Worm (Caenorhabditis elegans): ENCODE results near the gene Y53F4B.25.

Gene Y53F4B.25

DNA sequence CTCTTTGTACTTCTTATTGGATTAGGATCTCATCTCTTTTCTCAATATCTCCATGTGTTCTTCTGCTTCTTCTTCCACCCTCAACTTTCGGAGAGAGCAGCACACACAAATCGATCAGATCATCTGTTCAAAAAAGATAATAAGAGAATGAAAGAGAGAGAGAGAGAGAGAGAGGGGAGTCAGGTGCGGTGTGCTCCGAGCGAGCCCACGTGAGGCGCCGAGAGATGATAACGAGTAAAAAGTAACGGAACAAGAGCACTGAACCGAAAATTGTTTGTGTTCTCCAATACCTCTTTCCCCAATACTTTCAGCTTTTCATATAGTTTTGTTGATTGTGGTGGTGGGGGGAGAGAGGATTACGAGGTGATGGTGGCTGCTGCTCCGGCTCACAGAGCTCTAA, 58.0 kb downstream of the Y53F4B.25 start (continued):
- no peak for TF ChIP-seq Y53G8AR.9 (GFP tag; conservative IDR thresholded peaks at IDR 0.05)
- TF ChIP-seq cebp-2 (GFP tag; IDR thresholded peaks at IDR 0.05) = no peak
- TF ChIP-seq akir-1 (GFP tag; optimal IDR thresholded peaks at IDR 0.05) = no peak
- no peak for TF ChIP-seq unc-62 (GFP tag; optimal IDR thresholded peaks at IDR 0.05)
- no peak for TF ChIP-seq tlf-1 (GFP tag; optimal IDR thresholded peaks at IDR 0.05)
- no peak for TF ChIP-seq ceh-40 (GFP tag; IDR thresholded peaks at IDR 0.05)
- TF ChIP-seq nfyb-1 (GFP tag; IDR thresholded peaks at IDR 0.05) = no peak
- no peak for TF ChIP-seq hlh-26 (GFP tag; conservative IDR thresholded peaks at IDR 0.05)
- no peak for TF ChIP-seq Y56A3A.18 (GFP tag; IDR thresholded peaks at IDR 0.05)
- TF ChIP-seq aptf-2 (GFP tag; conservative IDR thresholded peaks at IDR 0.05) = no peak
- TF ChIP-seq lin-35 (GFP tag; optimal IDR thresholded peaks at IDR 0.05) = no peak
- peak; percentile 86 for TF ChIP-seq nhr-80 (tag; optimal IDR thresholded peaks at IDR 0.05)
- TF ChIP-seq attf-5 (GFP tag; optimal IDR thresholded peaks at IDR 0.05) = peak; percentile 43
- no peak for TF ChIP-seq lir-1 (GFP tag; conservative IDR thresholded peaks at IDR 0.05)
- TF ChIP-seq ztf-25 (GFP tag; IDR thresholded peaks at IDR 0.05) = no peak
- no peak for TF ChIP-seq rec-8 (tag; optimal IDR thresholded peaks at IDR 0.05)
- peak; percentile 26 for TF ChIP-seq ztf-22 (GFP tag; optimal IDR thresholded peaks at IDR 0.05)
